Fruit fly (Drosophila melanogaster) whole organism, embryonic: ENCODE measurements around the gene trem.
A peak's percentile ranks its signal among the peaks of the same experiment; 100 is the strongest.

Experiments used
- Aef1 ChIP-seq: fragments of 200-800 bp; sonication (Bioruptor generic); IDR thresholded peaks from 3 replicates; pipeline ENCODE4 v1.3.6; 2022; ENCODE audit warnings: missing biosample characterization, missing genetic modification characterization
- Awh ChIP-seq: fragments of 200-800 bp; sonication (Bioruptor generic); IDR thresholded peaks from 2 replicates; pipeline ENCODE4, ENCODE4 v1.3.6; 2022; ENCODE audit warnings: missing biosample characterization, missing genetic modification characterization
- CG11093 ChIP-seq: fragments of 200-800 bp; sonication (Bioruptor generic); IDR thresholded peaks from 3 replicates; pipeline ENCODE4 v1.3.6; 2022; ENCODE audit warnings: missing biosample characterization, missing genetic modification characterization
- CG14860 ChIP-seq: fragments of 200-800 bp; sonication (Bioruptor generic); IDR thresholded peaks from 3 replicates; pipeline ENCODE4 v1.3.6; 2022; ENCODE audit warnings: missing biosample characterization, missing genetic modification characterization; ENCODE audit not compliant: partially characterized antibody
- CG15073 ChIP-seq: fragments of 200-800 bp; sonication (Bioruptor generic); optimal IDR thresholded peaks from 2 replicates; lab custom pipeline; 2016; ENCODE audit warnings: missing biosample characterization, missing genetic modification characterization
- CG15514 ChIP-seq: fragments of 200-800 bp; sonication (Bioruptor generic); optimal IDR thresholded peaks from 3 replicates; lab custom pipeline; 2017; ENCODE audit warnings: missing biosample characterization, missing genetic modification characterization, mild to moderate bottlenecking, moderate library complexity, missing genetic modification reagents
- CG15696 ChIP-seq: fragments of 200-800 bp; sonication (Bioruptor generic); optimal IDR thresholded peaks from 2 replicates; lab custom pipeline; 2019; ENCODE audit warnings: missing biosample characterization, mild to moderate bottlenecking, missing genetic modification characterization, moderate library complexity
- CG17186 ChIP-seq: fragments of 200-800 bp; sonication (Bioruptor generic); optimal IDR thresholded peaks from 3 replicates; lab custom pipeline; 2017; ENCODE audit warnings: missing biosample characterization, missing genetic modification reagents, missing genetic modification characterization
- CG18619 ChIP-seq: fragments of 200-800 bp; sonication (Bioruptor generic); optimal IDR thresholded peaks from 3 replicates; lab custom pipeline; 2017; ENCODE audit warnings: missing biosample characterization, mild to moderate bottlenecking, missing genetic modification characterization
- CG2129 ChIP-seq: fragments of 200-800 bp; sonication (Bioruptor generic); IDR thresholded peaks from 2 replicates; pipeline ENCODE4 v1.3.6; 2022; ENCODE audit warnings: missing biosample characterization, missing genetic modification characterization; ENCODE audit not compliant: partially characterized antibody
- CG2712 ChIP-seq: fragments of 200-800 bp; optimal IDR thresholded peaks from 3 replicates; lab custom pipeline; 2019; ENCODE audit warnings: missing biosample characterization, mild to moderate bottlenecking, missing genetic modification characterization, moderate library complexity
- CG31224 ChIP-seq: fragments of 200-800 bp; sonication (Bioruptor generic); IDR thresholded peaks from 2 replicates; pipeline ENCODE4 v1.3.6; 2022; ENCODE audit warnings: missing biosample characterization, missing genetic modification characterization
- CG4328 ChIP-seq: fragments of 200-800 bp; sonication (Bioruptor generic); optimal IDR thresholded peaks from 3 replicates; lab custom pipeline; 2017; ENCODE audit warnings: missing biosample characterization, missing genetic modification reagents, missing genetic modification characterization
- CG4360 ChIP-seq: fragments of 200-800 bp; sonication (Bioruptor generic); IDR thresholded peaks from 2 replicates; pipeline ENCODE4 v1.3.6; 2022; ENCODE audit warnings: missing biosample characterization, missing genetic modification characterization
- CG4854 ChIP-seq: fragments of 200-800 bp; sonication (Bioruptor generic); optimal IDR thresholded peaks from 2 replicates; lab custom pipeline; 2016; ENCODE audit warnings: missing biosample characterization, missing genetic modification characterization, inconsistent platforms
- CG6175 ChIP-seq: fragments of 200-800 bp; sonication (Bioruptor generic); IDR thresholded peaks from 3 replicates; pipeline ENCODE4 v1.3.6; 2022; ENCODE audit warnings: missing biosample characterization, missing genetic modification characterization
- CG6254 ChIP-seq: fragments of 200-800 bp; sonication (Bioruptor generic); optimal IDR thresholded peaks from 3 replicates; lab custom pipeline; 2017; ENCODE audit warnings: mild to moderate bottlenecking, missing biosample characterization, missing genetic modification reagents, missing genetic modification characterization
- CG6683 ChIP-seq: fragments of 200-800 bp; sonication (Bioruptor generic); optimal IDR thresholded peaks from 2 replicates; lab custom pipeline; 2017; ENCODE audit warnings: missing biosample characterization, mild to moderate bottlenecking, missing genetic modification characterization, missing genetic modification reagents
- CG6765 ChIP-seq: fragments of 200-800 bp; sonication (Bioruptor generic); optimal IDR thresholded peaks from 3 replicates; lab custom pipeline; 2017; ENCODE audit warnings: missing biosample characterization, mild to moderate bottlenecking, missing genetic modification characterization
- CG6791 ChIP-seq: fragments of 200-800 bp; sonication (Bioruptor generic); IDR thresholded peaks from 3 replicates; pipeline ENCODE4 v1.3.6; 2022; ENCODE audit warnings: missing biosample characterization, missing genetic modification characterization; ENCODE audit not compliant: partially characterized antibody
- CG6813 ChIP-seq: fragments of 200-800 bp; sonication (Bioruptor generic); optimal IDR thresholded peaks from 2 replicates; lab custom pipeline; 2017; ENCODE audit warnings: missing biosample characterization, missing genetic modification characterization, mild to moderate bottlenecking, moderate library complexity, missing genetic modification reagents
- CG6854 ChIP-seq: fragments of 200-800 bp; sonication (Bioruptor generic); optimal IDR thresholded peaks from 3 replicates; lab custom pipeline; 2017; ENCODE audit warnings: missing biosample characterization, mild to moderate bottlenecking, missing genetic modification characterization
- CG8089 ChIP-seq: fragments of 200-800 bp; sonication (Bioruptor generic); optimal IDR thresholded peaks from 3 replicates; lab custom pipeline; 2016; ENCODE audit warnings: missing biosample characterization, missing genetic modification characterization
- D19A ChIP-seq: fragments of 200-800 bp; optimal IDR thresholded peaks from 3 replicates; lab custom pipeline; 2019; ENCODE audit warnings: missing biosample characterization, mild to moderate bottlenecking, missing genetic modification characterization, moderate library complexity
- Dp ChIP-seq: fragments of 200-800 bp; sonication (Bioruptor generic); optimal IDR thresholded peaks from 2 replicates; lab custom pipeline; 2018; ENCODE audit warnings: missing biosample characterization, mild to moderate bottlenecking, missing genetic modification characterization, moderate library complexity
- Fer2 ChIP-seq: fragments of 200-800 bp; sonication (Bioruptor generic); optimal IDR thresholded peaks from 2 replicates; lab custom pipeline; 2018; ENCODE audit warnings: missing biosample characterization, mild to moderate bottlenecking, missing genetic modification characterization, moderate library complexity
- HLH4C ChIP-seq: fragments of 200-800 bp; sonication (Bioruptor generic); IDR thresholded peaks from 3 replicates; pipeline ENCODE4 v1.3.6; 2022; ENCODE audit warnings: missing biosample characterization, missing genetic modification characterization; ENCODE audit not compliant: partially characterized antibody
- Hmr ChIP-seq: fragments of 200-800 bp; sonication (Bioruptor generic); optimal IDR thresholded peaks from 3 replicates; lab custom pipeline; 2017; ENCODE audit warnings: mild to moderate bottlenecking, missing biosample characterization, missing genetic modification reagents, missing genetic modification characterization
- Myb ChIP-seq: fragments of 200-800 bp; sonication (Bioruptor generic); optimal IDR thresholded peaks from 2 replicates; lab custom pipeline; 2016; ENCODE audit warnings: missing biosample characterization, missing genetic modification characterization
- Nf-YA ChIP-seq: fragments of 200-800 bp; sonication (Bioruptor generic); IDR thresholded peaks from 2 replicates; pipeline ENCODE4 v1.3.6; 2022; ENCODE audit warnings: missing biosample characterization, missing genetic modification characterization
- Nf-YC ChIP-seq: fragments of 200-800 bp; optimal IDR thresholded peaks from 3 replicates; lab custom pipeline; 2019; ENCODE audit warnings: missing biosample characterization, mild to moderate bottlenecking, missing genetic modification characterization, moderate library complexity
- Sry-δ ChIP-seq: fragments of 200-800 bp; sonication (Bioruptor generic); optimal IDR thresholded peaks from 2 replicates; lab custom pipeline; 2016; ENCODE audit warnings: missing biosample characterization, missing genetic modification characterization
- Xrp1 ChIP-seq: fragments of 200-800 bp; sonication (Bioruptor generic); IDR thresholded peaks from 2 replicates; pipeline ENCODE4 v1.3.6; 2022; ENCODE audit warnings: missing biosample characterization, missing genetic modification characterization
- YL-1 ChIP-seq: fragments of 200-800 bp; sonication (Bioruptor generic); optimal IDR thresholded peaks from 3 replicates; lab custom pipeline; 2017; ENCODE audit warnings: missing biosample characterization, mild to moderate bottlenecking, missing genetic modification characterization
- ash1 ChIP-seq: fragments of 200-800 bp; sonication (Bioruptor generic); optimal IDR thresholded peaks from 2 replicates; lab custom pipeline; 2018; ENCODE audit warnings: missing biosample characterization, mild to moderate bottlenecking, missing genetic modification characterization
- bab2 ChIP-seq: fragments of 200-800 bp; sonication (Bioruptor generic); optimal IDR thresholded peaks from 2 replicates; lab custom pipeline; 2016; ENCODE audit warnings: missing biosample characterization, missing genetic modification characterization
- bowl ChIP-seq: fragments of 200-800 bp; sonication (Bioruptor generic); IDR thresholded peaks from 2 replicates; pipeline ENCODE4 v1.3.6; 2022; ENCODE audit warnings: missing biosample characterization, missing genetic modification characterization
- corto ChIP-seq: fragments of 200-800 bp; sonication (Bioruptor generic); optimal IDR thresholded peaks from 2 replicates; lab custom pipeline; 2016; ENCODE audit warnings: missing biosample characterization, mild to moderate bottlenecking, missing genetic modification characterization, moderate library complexity
- crp ChIP-seq, 2 experiments: fragments of 200-800 bp; sonication (Bioruptor generic); optimal IDR thresholded peaks; 2 replicates in 1 of 2; 3 replicates in 1 of 2; lab custom pipeline; 2017; ENCODE audit warnings: missing biosample characterization in 2 of 2, missing genetic modification characterization in 2 of 2, mild to moderate bottlenecking in 1 of 2, moderate library complexity in 1 of 2
- ems ChIP-seq: fragments of 200-800 bp; sonication (Bioruptor generic); optimal IDR thresholded peaks from 3 replicates; lab custom pipeline; 2016; ENCODE audit warnings: missing biosample characterization, missing genetic modification characterization
- gt ChIP-seq: fragments of 200-800 bp; sonication (Bioruptor generic); IDR thresholded peaks from 2 replicates; pipeline ENCODE4 v1.3.6; 2022; ENCODE audit warnings: missing biosample characterization, missing genetic modification characterization
- insv ChIP-seq, 2 experiments: fragments of 200-800 bp; sonication (Bioruptor generic); optimal IDR thresholded peaks; 3 replicates each; lab custom pipeline; 2016 to 2018; ENCODE audit warnings: missing biosample characterization in 2 of 2, missing genetic modification characterization in 2 of 2
- klu ChIP-seq: fragments of 200-800 bp; sonication (Bioruptor generic); IDR thresholded peaks from 2 replicates; pipeline ENCODE4 v1.3.6; 2022; ENCODE audit warnings: missing biosample characterization, missing genetic modification characterization
- pho ChIP-seq: fragments of 200-800 bp; sonication (Bioruptor generic); optimal IDR thresholded peaks from 2 replicates; lab custom pipeline; 2016; ENCODE audit warnings: missing biosample characterization, missing genetic modification characterization
- prd ChIP-seq, 3 experiments: fragments of >200 bp in 2 of 3; fragments of 200-800 bp in 1 of 3; sonication (Bioruptor generic) in 1 of 3; optimal IDR thresholded peaks in 2 of 3; IDR thresholded peaks in 1 of 3; 2 replicates in 2 of 3; 3 replicates in 1 of 3; pipeline versions ENCODE4 v1.3.6 to Lab custom; 2017 to 2022; ENCODE audit warnings: missing biosample characterization in 1 of 3, missing genetic modification characterization in 1 of 3
- sima ChIP-seq: fragments of 200-800 bp; sonication (Bioruptor generic); optimal IDR thresholded peaks from 2 replicates; lab custom pipeline; 2016; ENCODE audit warnings: missing biosample characterization, missing genetic modification characterization
- tx ChIP-seq: fragments of 200-800 bp; sonication (Bioruptor generic); optimal IDR thresholded peaks from 2 replicates; lab custom pipeline; 2016; ENCODE audit warnings: missing biosample characterization, missing genetic modification characterization
- unc-4 ChIP-seq: fragments of 200-800 bp; sonication (Bioruptor generic); IDR thresholded peaks from 2 replicates; pipeline ENCODE4 v1.3.6; 2022; ENCODE audit warnings: missing biosample characterization, missing genetic modification characterization; ENCODE audit not compliant: partially characterized antibody

The trem gene

dm6 chr3R:20031043-20031763 is at the start of gene trem (continued):
- TF ChIP-seq Sry-δ (GFP tag; lab: Kevin White, UChicago) (no peak), Nf-YA (GFP tag; lab: Robert Waterston, UW) (no peak), Xrp1 (GFP tag; lab: Robert Waterston, UW) (no peak; the same call in 1 of the 2 replicates), CG4360 (GFP tag; lab: Robert Waterston, UW) (no peak), D19A (no peak), CG6175 (GFP tag; lab: Robert Waterston, UW) (peak; percentile 31; the same call in 1 of the 3 replicates), Nf-YC (tag; lab: Kevin White, UChicago) (peak; percentile 69), CG17186 (GFP tag; lab: Kevin White, UChicago) (no peak), CG6683 (GFP tag; lab: Kevin White, UChicago) (peak; percentile 13), ash1 (GFP tag; lab: Kevin White, UChicago) (no peak), crp (GFP tag; optimal IDR thresholded peaks at IDR 0.05; lab: Kevin White, UChicago) (peak in 1 of 2 experiments; percentile 69), unc-4 (GFP tag; lab: Robert Waterston, UW) (no peak), CG11093 (GFP tag; lab: Robert Waterston, UW) (peak; percentile 55; the same call in 1 of the 3 replicates), Fer2 (tag; lab: Kevin White, UChicago) (peak; percentile 67), insv (GFP tag; optimal IDR thresholded peaks at IDR 0.05; lab: Kevin White, UChicago) (peak in 1 of 2 experiments; percentile 34), ems (GFP tag; lab: Kevin White, UChicago) (no peak), Aef1 (GFP tag; lab: Robert Waterston, UW) (peak; percentile 60; the same call in 2 of the 3 replicates), klu (GFP tag; lab: Robert Waterston, UW) (peak; percentile 75), Dp (peak; percentile 19), CG4328 (peak; percentile 71), CG8089 (GFP tag; lab: Kevin White, UChicago) (peak; percentile 16), CG2712 (peak; percentile 81), CG6813 (GFP tag; lab: Kevin White, UChicago) (no peak), tx (GFP tag; lab: Kevin White, UChicago) (no peak), bowl (no peak), prd (optimal IDR thresholded peaks at IDR 0.05; lab: Kevin White, UChicago) (no peak), prd (GFP tag; IDR thresholded peaks at IDR 0.05; lab: Robert Waterston, UW) (peak; percentile 81), CG2129 (GFP tag; lab: Robert Waterston, UW) (no peak), CG31224 (GFP tag; lab: Robert Waterston, UW) (no peak), corto (no peak), pho (GFP tag; lab: Kevin White, UChicago) (peak; percentile 71), CG6765 (peak; percentile 19), HLH4C (GFP tag; lab: Robert Waterston, UW) (no peak), Myb (GFP tag; lab: Kevin White, UChicago) (peak; percentile 10), CG18619 (peak; percentile 71), CG6254 (GFP tag; lab: Kevin White, UChicago) (no peak), YL-1 (GFP tag; lab: Kevin White, UChicago) (peak; percentile 51), bab2 (GFP tag; lab: Kevin White, UChicago) (peak; percentile 1), CG6791 (GFP tag; lab: Robert Waterston, UW) (no peak), sima (GFP tag; lab: Kevin White, UChicago) (no peak), CG14860 (GFP tag; lab: Robert Waterston, UW) (no peak), CG4854 (GFP tag; lab: Kevin White, UChicago) (peak; percentile 70), gt (GFP tag; lab: Robert Waterston, UW) (no peak), CG15696 (tag; lab: Kevin White, UChicago) (peak; percentile 73), Awh (GFP tag; lab: Robert Waterston, UW) (no peak; the same call in 1 of the 2 replicates), CG15073 (no peak), CG15514 (GFP tag; lab: Kevin White, UChicago) (peak; percentile 1), CG6854 (GFP tag; lab: Kevin White, UChicago) (no peak), Hmr (no peak)
